Fruit fly (Drosophila melanogaster): ENCODE results near the gene CG31705.

Gene CG31705

dm6 chr2L:11498839-11499238 lies 29.2 kb downstream of the CG31705 start, which contains the start of gene Cog8 (continued):
- TF ChIP-seq CG16863 (GFP tag; optimal IDR thresholded peaks at IDR 0.05): peak; percentile 47
- peak; percentile 54 for TF ChIP-seq CHES-1-like (GFP tag; optimal IDR thresholded peaks at IDR 0.05)
- TF ChIP-seq Fer3 (tag; optimal IDR thresholded peaks at IDR 0.05): no peak
- TF ChIP-seq D19A (tag; optimal IDR thresholded peaks at IDR 0.05): no peak
- TF ChIP-seq CG12391 (tag; optimal IDR thresholded peaks at IDR 0.05): peak; percentile 60
- no peak for TF ChIP-seq Adf1 (GFP tag; IDR thresholded peaks at IDR 0.05)
- no peak for TF ChIP-seq ato (GFP tag; IDR thresholded peaks at IDR 0.05; ENCODE audit: partially characterized antibody)
- TF ChIP-seq CG14441 (GFP tag; IDR thresholded peaks at IDR 0.05): 0 out of 2 replicates have a peak, but pooled peaks have one; percentile 15
- peak; percentile 13 for TF ChIP-seq lab (GFP tag; optimal IDR thresholded peaks at IDR 0.05)
- no peak for TF ChIP-seq CG15011 (GFP tag; optimal IDR thresholded peaks at IDR 0.05)
- no peak for TF ChIP-seq CG13894 (tag; optimal IDR thresholded peaks at IDR 0.05)
- TF ChIP-seq tll (GFP tag; optimal IDR thresholded peaks at IDR 0.05): peak in 1 of 2 experiments; percentile 51
- peak; percentile 43 for TF ChIP-seq CG9817 (tag; optimal IDR thresholded peaks at IDR 0.05)
- TF ChIP-seq gfzf (GFP tag; optimal IDR thresholded peaks at IDR 0.05): peak; percentile 2
- TF ChIP-seq Myb (GFP tag; optimal IDR thresholded peaks at IDR 0.05): peak; percentile 99
- TF ChIP-seq Six4 (GFP tag; optimal IDR thresholded peaks at IDR 0.05): peak; percentile 15
- TF ChIP-seq Chrac-16 (GFP tag; optimal IDR thresholded peaks at IDR 0.05): peak; percentile 66
- no peak for TF ChIP-seq B-H2 (GFP tag; optimal IDR thresholded peaks at IDR 0.05)
- peak; percentile 57 for TF ChIP-seq NC2β (GFP tag; optimal IDR thresholded peaks at IDR 0.05)
- TF ChIP-seq odd (GFP tag; optimal IDR thresholded peaks at IDR 0.05): no peak
- peak in 1 of 2 experiments; percentile 42 for TF ChIP-seq Pdp1 (GFP tag; optimal IDR thresholded peaks at IDR 0.05)
- TF ChIP-seq pita (GFP tag; optimal IDR thresholded peaks at IDR 0.05): no peak
- TF ChIP-seq CG4707 (GFP tag; optimal IDR thresholded peaks at IDR 0.05): no peak
- TF ChIP-seq BEAF-32 (GFP tag; optimal IDR thresholded peaks at IDR 0.05): peak; percentile 38
- peak; percentile 57 for TF ChIP-seq CG2712 (tag; optimal IDR thresholded peaks at IDR 0.05)
- TF ChIP-seq jing (GFP tag; optimal IDR thresholded peaks at IDR 0.05): peak; percentile 11
- no peak for TF ChIP-seq D19B (GFP tag; optimal IDR thresholded peaks at IDR 0.05)
- TF ChIP-seq CG10979 (tag; optimal IDR thresholded peaks at IDR 0.05): peak; percentile 20
- peak; percentile 6 for TF ChIP-seq Bteb2 (GFP tag; optimal IDR thresholded peaks at IDR 0.05)
- no peak for TF ChIP-seq CG15269 (tag; optimal IDR thresholded peaks at IDR 0.05)
- no peak for TF ChIP-seq Hmx (GFP tag; optimal IDR thresholded peaks at IDR 0.05)
- peak; percentile 66 for TF ChIP-seq pum (GFP tag; optimal IDR thresholded peaks at IDR 0.05)
- peak; percentile 87 for TF ChIP-seq CG3995 (GFP tag; optimal IDR thresholded peaks at IDR 0.05)
- TF ChIP-seq klu (GFP tag; IDR thresholded peaks at IDR 0.05): no peak
- TF ChIP-seq twi (tag; optimal IDR thresholded peaks at IDR 0.05): peak; percentile 49
- peak; percentile 70 for TF ChIP-seq CG30403 (GFP tag; optimal IDR thresholded peaks at IDR 0.05)
- no peak for TF ChIP-seq CG2199 (GFP tag; IDR thresholded peaks at IDR 0.05)
- 0 out of 3 replicates have a peak, but pooled peaks have one; percentile 30 for TF ChIP-seq CG16813 (GFP tag; IDR thresholded peaks at IDR 0.05; ENCODE audit: partially characterized antibody)
- TF ChIP-seq Ssrp (tag; optimal IDR thresholded peaks at IDR 0.05): peak; percentile 48
- no peak for TF ChIP-seq CG3407 (GFP tag; optimal IDR thresholded peaks at IDR 0.05)
- no peak for TF ChIP-seq emc (GFP tag; optimal IDR thresholded peaks at IDR 0.05)
- 0 out of 2 replicates have a peak, but pooled peaks have one; percentile 10 for TF ChIP-seq CG14667 (GFP tag; IDR thresholded peaks at IDR 0.05)
- peak; percentile 24 for TF ChIP-seq CG10462 (GFP tag; optimal IDR thresholded peaks at IDR 0.05)
- no peak for TF ChIP-seq pan (optimal IDR thresholded peaks at IDR 0.05)
- peak in 1 of 2 experiments; percentile 40 for TF ChIP-seq pan (GFP tag; optimal IDR thresholded peaks at IDR 0.05 in 1 of 2, IDR thresholded peaks at IDR 0.05 in 1 of 2)
- TF ChIP-seq CG1647 (GFP tag; optimal IDR thresholded peaks at IDR 0.05): peak; percentile 14
- peak; percentile 59 for TF ChIP-seq CG8944 (GFP tag; optimal IDR thresholded peaks at IDR 0.05)
- peak; percentile 61 for TF ChIP-seq shn (GFP tag; optimal IDR thresholded peaks at IDR 0.05)
- TF ChIP-seq E2f2 (GFP tag; IDR thresholded peaks at IDR 0.05): peak; percentile 69
- TF ChIP-seq CG3838 (GFP tag; optimal IDR thresholded peaks at IDR 0.05): no peak
- no peak for TF ChIP-seq CG34422 (GFP tag; IDR thresholded peaks at IDR 0.05)

Measured in whole organism, embryonic.